Fruit fly (Drosophila melanogaster) S2 (cell line): Measurements from ENCODE around the gene CG31055.

Source experiments
- CG8478 ChIP-seq: fragments of >200 bp; optimal IDR thresholded peaks from 2 replicates; lab custom pipeline; 2018
- CTCF ChIP-seq, 2 experiments: fragments of >200 bp; optimal IDR thresholded peaks; 2 replicates each; lab custom pipeline; 2018

CG31055 gene

dm6 chr3R:27688034-27688433 lies at the start of gene CG31055:
CG31055 (minus strand) TSS chr3R:27688134.
- TF ChIP-seq CG8478 (lab: Kevin White, UChicago): no peak
- no peak for TF ChIP-seq CTCF (optimal IDR thresholded peaks at IDR 0.05; lab: Kevin White, UChicago)

DNA sequence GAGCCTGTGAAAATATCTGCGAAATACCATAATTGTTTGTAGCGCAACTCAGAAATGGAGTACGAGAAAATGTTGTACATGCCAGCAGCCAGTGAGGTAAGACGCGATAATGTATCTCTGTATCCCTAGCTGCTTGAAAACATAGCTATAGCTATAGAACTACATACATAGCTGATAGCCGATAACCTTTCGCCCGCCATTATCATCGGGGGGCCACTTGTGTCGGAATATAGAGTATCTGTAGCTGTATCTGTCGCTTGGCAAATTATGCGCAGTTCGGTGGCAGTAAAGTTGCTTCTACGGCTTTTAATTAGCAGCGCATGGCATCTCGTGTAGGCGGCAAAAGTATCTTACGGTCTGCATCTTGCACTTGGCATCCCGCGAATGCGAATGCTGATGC lies 49.1 kb upstream of the CG31055 start:
- no peak for TF ChIP-seq CG8478 (lab: Kevin White, UChicago)

DNA sequence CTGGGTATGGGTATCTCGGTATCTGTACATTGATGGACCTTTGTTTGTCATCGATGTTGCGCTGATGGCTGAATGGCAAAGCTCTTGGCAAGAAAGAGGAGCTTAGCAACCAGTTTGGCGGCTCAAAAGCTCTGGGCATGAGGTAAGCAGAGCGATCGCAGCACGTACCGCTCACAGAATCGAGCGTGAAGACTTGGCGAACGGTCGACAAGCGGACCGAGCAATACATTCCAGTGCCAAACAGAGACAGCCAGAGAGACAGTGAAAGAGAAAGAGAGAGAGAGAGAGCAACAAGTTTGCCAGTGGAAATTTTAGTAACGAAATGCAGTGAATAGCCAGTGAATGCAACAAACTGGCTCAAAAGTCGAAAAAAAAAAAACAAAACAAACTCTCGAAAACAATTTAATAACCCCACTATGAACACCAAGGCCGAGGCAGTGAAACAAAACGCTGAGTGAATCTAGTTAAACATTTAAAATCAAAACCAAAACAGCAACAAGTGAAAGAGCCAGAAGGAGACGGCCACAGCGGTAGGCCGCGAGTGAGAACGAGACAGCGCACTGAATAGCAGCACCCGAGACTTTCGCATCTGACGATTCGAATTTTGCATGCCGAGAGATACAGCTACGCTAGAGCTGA lies 48.6 kb upstream of the CG31055 start, which contains the start of gene Ets98B:
TSS of gene Ets98B (plus strand) at position 172 of the 639 bp plus-strand sequence.
- TF ChIP-seq CG8478 (lab: Kevin White, UChicago) (no peak), CTCF (optimal IDR thresholded peaks at IDR 0.05; lab: Kevin White, UChicago) (no peak)

DNA sequence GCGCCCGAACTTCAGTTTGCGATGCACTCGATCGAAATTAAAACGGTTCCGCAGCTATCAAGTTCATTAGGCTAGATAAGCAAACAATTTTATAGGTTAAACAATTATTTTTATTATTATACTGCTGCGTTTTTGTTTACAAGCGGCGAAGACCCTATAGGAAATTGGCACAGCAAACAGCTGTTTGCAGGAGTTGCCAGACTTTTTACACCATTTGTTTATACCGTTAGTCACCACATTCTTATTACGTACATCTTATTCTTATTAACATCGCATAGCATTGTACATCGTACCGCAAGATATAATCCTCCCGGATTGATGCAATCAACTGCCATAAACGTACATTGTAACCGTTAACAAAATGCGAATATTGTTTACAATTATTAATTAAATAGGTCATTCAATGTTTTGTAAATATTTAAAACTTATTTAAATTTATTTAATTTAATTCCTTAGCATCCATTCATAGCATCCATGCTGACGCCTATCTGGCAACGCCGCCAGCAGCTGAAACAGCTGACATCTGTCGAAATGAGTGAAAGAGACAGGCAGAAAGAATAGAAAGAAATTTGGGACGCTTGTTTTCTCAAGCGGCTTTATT lies 18.7 kb upstream of the CG31055 start, which contains the start of the genes CROT and CG12877:
TSS of gene CROT (minus strand) at position 171 of the 601 bp plus-strand sequence.
TSS of gene CG12877 (plus strand) at position 520 of the 601 bp plus-strand sequence.
- TF ChIP-seq CTCF (optimal IDR thresholded peaks at IDR 0.05; lab: Kevin White, UChicago) (no peak), CG8478 (lab: Kevin White, UChicago) (no peak)

dm6 chr3R:27706039-27706580 lies 18.2 kb upstream of the CG31055 start:
- TF ChIP-seq CG8478 (lab: Kevin White, UChicago) (no peak), CTCF (optimal IDR thresholded peaks at IDR 0.05; lab: Kevin White, UChicago) (no peak)

dm6 chr3R:27700229-27700573 lies 12.3 kb upstream of the CG31055 start, which contains the start of gene btz:
btz (plus strand) TSS chr3R:27700361.
- TF ChIP-seq CG8478 (lab: Kevin White, UChicago) (no peak), CTCF (optimal IDR thresholded peaks at IDR 0.05; lab: Kevin White, UChicago) (peak in 1 of 2 experiments; percentile 5)

DNA sequence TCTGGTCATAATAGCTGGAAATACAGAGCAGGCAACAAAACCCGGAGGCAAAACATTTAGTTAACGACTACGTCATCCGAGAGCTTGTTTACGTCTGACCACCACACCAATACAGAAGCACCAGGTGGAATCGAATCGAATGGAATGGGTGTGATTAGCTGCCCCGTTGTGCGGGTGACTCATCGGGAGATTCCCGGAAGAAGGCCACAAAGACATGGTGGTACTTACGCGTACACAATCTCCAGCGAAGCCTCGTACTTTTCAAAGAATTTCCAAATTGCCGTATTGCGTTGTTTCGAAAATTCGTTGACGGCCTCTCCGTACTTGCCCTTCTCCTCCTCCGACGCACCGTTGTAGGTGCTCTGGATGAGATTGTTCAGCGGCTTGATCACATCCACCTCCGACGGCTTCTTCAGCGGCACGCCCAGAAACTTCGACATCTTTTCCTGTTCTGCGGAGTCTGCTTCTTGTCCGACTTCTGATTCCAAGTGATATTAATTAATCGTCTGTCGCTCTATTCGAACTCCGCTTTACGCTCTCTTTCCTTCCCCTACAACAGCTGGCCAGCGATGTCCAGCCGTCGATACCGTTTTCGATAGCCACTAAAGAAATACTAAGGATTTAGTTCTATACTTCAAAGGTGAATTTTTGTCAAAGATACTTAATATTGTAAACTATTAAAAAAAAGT lies 11.8 kb upstream of the CG31055 start, which contains the start of gene ALiX:
TSS of gene ALiX (minus strand) at position 571 of the 689 bp plus-strand sequence.
- TF ChIP-seq CTCF (optimal IDR thresholded peaks at IDR 0.05; lab: Kevin White, UChicago): no peak
- no peak for TF ChIP-seq CG8478 (lab: Kevin White, UChicago)

dm6 chr3R:27695019-27695418 lies 7.1 kb upstream of the CG31055 start, which contains the start of gene HSPBAP1:
HSPBAP1 (plus strand) TSS chr3R:27695235.
- TF ChIP-seq CG8478 (lab: Kevin White, UChicago): no peak
- no peak for TF ChIP-seq CTCF (optimal IDR thresholded peaks at IDR 0.05; lab: Kevin White, UChicago)

DNA sequence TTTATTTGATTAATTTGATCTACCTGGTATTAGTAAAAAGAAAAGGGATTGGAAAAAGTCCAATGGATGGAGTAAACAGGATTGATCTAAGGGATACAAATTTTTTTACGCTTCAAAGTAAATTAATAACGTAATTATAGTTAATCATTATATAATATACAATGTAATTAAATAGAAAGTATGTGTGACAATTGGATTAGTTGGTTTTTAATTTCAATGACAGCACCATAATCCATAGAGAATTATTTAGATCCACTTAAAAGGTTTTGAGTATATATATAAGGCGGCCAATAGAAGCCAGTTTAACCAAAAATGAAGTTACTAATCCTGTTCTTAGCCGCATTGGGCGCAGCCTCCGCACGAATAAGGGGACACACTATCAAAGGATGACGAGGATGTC lies 6.6 kb upstream of the CG31055 start, which contains the start of gene Acp98AB:
TSS of gene Acp98AB (plus strand) at position 301 of the 400 bp plus-strand sequence.
- no peak for TF ChIP-seq CTCF (optimal IDR thresholded peaks at IDR 0.05; lab: Kevin White, UChicago)
- TF ChIP-seq CG8478 (lab: Kevin White, UChicago): no peak

- TF ChIP-seq CTCF (optimal IDR thresholded peaks at IDR 0.05; lab: Kevin White, UChicago) (no peak), CG8478 (lab: Kevin White, UChicago) (no peak)
Measured at dm6 chr3R:27694018-27694417, 6.1 kb upstream of the CG31055 start, which contains the start of gene CG43319. CG43319 (plus strand) TSS chr3R:27694318.

dm6 chr3R:27692645-27693307 lies 4.8 kb upstream of the CG31055 start:
- TF ChIP-seq CG8478 (lab: Kevin White, UChicago) (no peak), CTCF (optimal IDR thresholded peaks at IDR 0.05; lab: Kevin White, UChicago) (no peak)

DNA sequence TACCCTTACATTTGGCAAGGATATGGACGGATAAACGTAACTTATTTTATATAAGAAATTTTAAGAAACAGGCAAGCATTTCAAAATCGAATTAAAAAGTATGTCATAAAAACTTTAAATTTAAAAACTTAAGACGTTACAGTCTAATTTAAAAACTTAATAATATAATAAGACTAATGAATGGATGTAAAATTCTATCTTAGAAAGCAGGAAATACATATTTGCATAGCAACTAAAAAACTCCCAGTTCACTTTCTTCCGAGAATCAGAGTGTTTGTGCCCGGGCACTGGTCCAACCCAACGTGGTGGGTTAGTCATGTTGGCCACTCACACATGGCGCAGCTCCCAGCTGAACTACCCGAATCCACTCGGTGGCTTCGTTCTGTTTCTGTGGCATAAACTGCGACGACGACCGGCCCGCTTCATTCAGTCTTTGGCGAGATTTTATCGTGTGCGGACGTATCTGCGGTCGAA lies 2.4 kb downstream of the CG31055 start, which contains the start of gene CG12880:
TSS of gene CG12880 (plus strand) at position 424 of the 474 bp plus-strand sequence.
- no peak for TF ChIP-seq CG8478 (lab: Kevin White, UChicago)
- TF ChIP-seq CTCF (optimal IDR thresholded peaks at IDR 0.05; lab: Kevin White, UChicago): no peak

dm6 chr3R:27685074-27685473 lies 2.9 kb downstream of the CG31055 start:
- TF ChIP-seq CG8478 (lab: Kevin White, UChicago): no peak
- TF ChIP-seq CTCF (optimal IDR thresholded peaks at IDR 0.05; lab: Kevin White, UChicago): no peak

dm6 chr3R:27681799-27682198 lies 6.1 kb downstream of the CG31055 start, which contains the start of gene Sce:
Sce (minus strand) TSS chr3R:27682029.
- TF ChIP-seq CTCF (optimal IDR thresholded peaks at IDR 0.05; lab: Kevin White, UChicago): no peak
- no peak for TF ChIP-seq CG8478 (lab: Kevin White, UChicago)
